Worm (Caenorhabditis elegans) whole organism, L2 larva: ENCODE measurements around the gene T23F2.3.

Experiments used
- Y55F3AM.14 ChIP-seq: fragments of 200-800 bp; sonication (Bioruptor generic); optimal IDR thresholded peaks from 2 replicates; lab custom pipeline; 2018; ENCODE audit warnings: mild to moderate bottlenecking, missing genetic modification characterization, missing compliant biosample characterization
- ZK546.5 ChIP-seq: sonication (generic microtip); optimal IDR thresholded peaks from 2 replicates; lab custom pipeline; 2017; ENCODE audit warnings: missing biosample characterization, missing genetic modification characterization
- ama-1 ChIP-seq: fragments of 150-350 bp; optimal IDR thresholded peaks from 2 replicates; lab custom pipeline; 2018; ENCODE audit warnings: inconsistent platforms
- elt-3 ChIP-seq: sonication (generic microtip); optimal IDR thresholded peaks from 2 replicates; lab custom pipeline; 2017; ENCODE audit warnings: missing biosample characterization, missing genetic modification characterization
- fos-1 ChIP-seq: fragments of 150-350 bp; optimal IDR thresholded peaks from 2 replicates; lab custom pipeline; 2014; ENCODE audit warnings: missing biosample characterization, missing genetic modification characterization
- lin-11 ChIP-seq: fragments of 150-350 bp; sonication (generic microtip); optimal IDR thresholded peaks from 2 replicates; lab custom pipeline; 2014; ENCODE audit warnings: missing biosample characterization, missing genetic modification characterization, inconsistent platforms, mixed read lengths
- lin-13 ChIP-seq: fragments of 150-350 bp; optimal IDR thresholded peaks from 2 replicates; lab custom pipeline; 2014; ENCODE audit warnings: missing biosample characterization, missing genetic modification reagents, missing genetic modification characterization
- mab-5 ChIP-seq: fragments of 150-350 bp; optimal IDR thresholded peaks from 2 replicates; lab custom pipeline; 2014; ENCODE audit warnings: missing biosample characterization, missing genetic modification characterization
- nhr-11 ChIP-seq: fragments of 150-350 bp; optimal IDR thresholded peaks from 2 replicates; lab custom pipeline; 2014; ENCODE audit warnings: missing biosample characterization, missing genetic modification characterization
- nhr-23 ChIP-seq: fragments of 150-350 bp; optimal IDR thresholded peaks from 2 replicates; lab custom pipeline; 2014; ENCODE audit warnings: missing biosample characterization, missing genetic modification reagents, missing genetic modification characterization
- skn-1 ChIP-seq: sonication (generic microtip); optimal IDR thresholded peaks from 2 replicates; lab custom pipeline; 2017; ENCODE audit warnings: missing biosample characterization, missing genetic modification characterization
- zag-1 ChIP-seq: fragments of 150-350 bp; optimal IDR thresholded peaks from 2 replicates; lab custom pipeline; 2014; ENCODE audit warnings: missing biosample characterization, missing genetic modification characterization
- ztf-11 ChIP-seq: sonication (generic microtip); optimal IDR thresholded peaks from 2 replicates; lab custom pipeline; 2017; ENCODE audit warnings: missing biosample characterization, missing genetic modification characterization

DNA sequence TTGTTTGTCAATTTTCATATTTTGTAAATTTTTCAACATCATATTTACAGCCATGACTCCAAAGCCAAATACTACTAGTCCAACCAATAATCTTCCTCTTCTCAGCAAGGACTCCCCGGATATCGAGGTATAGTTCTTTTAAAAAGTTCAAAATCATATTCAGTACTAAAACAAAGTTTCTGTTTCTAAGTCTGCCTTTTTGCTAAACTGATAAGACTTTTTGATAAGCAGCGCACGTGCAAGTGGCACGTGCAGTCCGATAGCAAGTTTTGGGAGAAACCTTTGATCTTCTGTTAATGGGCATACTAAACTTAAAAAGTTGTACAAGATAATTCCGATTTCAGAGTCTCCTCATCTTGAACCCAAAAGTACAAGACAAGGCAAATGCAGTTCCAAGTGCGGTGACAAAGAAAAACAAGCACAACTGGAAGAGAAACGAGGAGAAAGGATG lies 44.3 kb downstream of the T23F2.3 start, which contains the start of gene dpyd-1:
- TF ChIP-seq nhr-11 = no peak
- no peak for TF ChIP-seq ama-1 (lab: Kevin White, UChicago)
- TF ChIP-seq elt-3 (tag; lab: Kevin White, UChicago) = no peak
- no peak for TF ChIP-seq zag-1
- TF ChIP-seq lin-13 (GFP tag; lab: Kevin White, UChicago) = no peak
- TF ChIP-seq ztf-11 (tag; lab: Kevin White, UChicago) = no peak
- no peak for TF ChIP-seq lin-11 (tag; lab: Kevin White, UChicago)
- no peak for TF ChIP-seq skn-1 (tag; lab: Kevin White, UChicago)
- TF ChIP-seq ZK546.5 (tag; lab: Kevin White, UChicago) = no peak
- no peak for TF ChIP-seq mab-5 (tag; lab: Kevin White, UChicago)
- no peak for TF ChIP-seq Y55F3AM.14
- no peak for TF ChIP-seq nhr-23 (tag; lab: Kevin White, UChicago)
- TF ChIP-seq fos-1 (tag; lab: Kevin White, UChicago) = peak; percentile 26
